Worm (Caenorhabditis elegans): ENCODE data around the gene F17E9.2.

F17E9.2 gene

ce11 chrIV:8375381-8375780, 19.7 kb downstream of the F17E9.2 start (continued):
- TF ChIP-seq unc-55 (GFP tag; optimal IDR thresholded peaks at IDR 0.05) (no peak), sem-4 (tag; optimal IDR thresholded peaks at IDR 0.05) (peak; percentile 21), sma-9 (GFP tag; optimal IDR thresholded peaks at IDR 0.05) (peak; percentile 89), sma-9 (tag; optimal IDR thresholded peaks at IDR 0.05) (no peak), nhr-10 (tag; optimal IDR thresholded peaks at IDR 0.05) (no peak), elt-3 (tag; optimal IDR thresholded peaks at IDR 0.05) (no peak), fos-1 (tag; optimal IDR thresholded peaks at IDR 0.05) (peak; percentile 72), ztf-11 (tag; optimal IDR thresholded peaks at IDR 0.05) (no peak), nhr-77 (tag; optimal IDR thresholded peaks at IDR 0.05) (no peak), nhr-6 (tag; optimal IDR thresholded peaks at IDR 0.05) (peak; percentile 74), ceh-16 (tag; optimal IDR thresholded peaks at IDR 0.05) (peak; percentile 9), nhr-129 (tag; optimal IDR thresholded peaks at IDR 0.05) (peak; percentile 96)

ce11 chrIV:8376923-8377322, 21.2 kb downstream of the F17E9.2 start:
- TF ChIP-seq ceh-16 (tag; optimal IDR thresholded peaks at IDR 0.05) (no peak), mab-5 (tag; optimal IDR thresholded peaks at IDR 0.05) (no peak), crh-2 (tag; optimal IDR thresholded peaks at IDR 0.05) (peak; percentile 46), ztf-11 (tag; optimal IDR thresholded peaks at IDR 0.05) (no peak), unc-55 (GFP tag; optimal IDR thresholded peaks at IDR 0.05) (peak; percentile 41), nhr-129 (tag; optimal IDR thresholded peaks at IDR 0.05) (peak; percentile 81), nhr-11 (tag; optimal IDR thresholded peaks at IDR 0.05) (no peak), skn-1 (tag; optimal IDR thresholded peaks at IDR 0.05) (no peak), C34F6.9 (tag; optimal IDR thresholded peaks at IDR 0.05) (peak; percentile 84), fos-1 (tag; optimal IDR thresholded peaks at IDR 0.05) (peak; percentile 43), ceh-82 (tag; optimal IDR thresholded peaks at IDR 0.05) (no peak)

- TF ChIP-seq F13H6.1 (tag; optimal IDR thresholded peaks at IDR 0.05): no peak
- TF ChIP-seq unc-55 (GFP tag; optimal IDR thresholded peaks at IDR 0.05): no peak
- no peak for TF ChIP-seq ztf-1 (GFP tag; conservative IDR thresholded peaks at IDR 0.05)
- TF ChIP-seq lin-11 (tag; optimal IDR thresholded peaks at IDR 0.05): no peak
- TF ChIP-seq crh-2 (tag; optimal IDR thresholded peaks at IDR 0.05): peak; percentile 20
- no peak for TF ChIP-seq nhr-23 (tag; optimal IDR thresholded peaks at IDR 0.05)
- TF ChIP-seq aly-2 (tag; optimal IDR thresholded peaks at IDR 0.05): no peak
- TF ChIP-seq zag-1 (tag; optimal IDR thresholded peaks at IDR 0.05): no peak
- no peak for TF ChIP-seq mab-5 (tag; optimal IDR thresholded peaks at IDR 0.05)
- TF ChIP-seq mbf-1 (tag; optimal IDR thresholded peaks at IDR 0.05): no peak
- TF ChIP-seq fos-1 (tag; optimal IDR thresholded peaks at IDR 0.05): no peak
- TF ChIP-seq sma-9 (GFP tag; optimal IDR thresholded peaks at IDR 0.05): no peak
- no peak for TF ChIP-seq sma-9 (tag; optimal IDR thresholded peaks at IDR 0.05)
- TF ChIP-seq Y55F3AM.14 (GFP tag; optimal IDR thresholded peaks at IDR 0.05): peak; percentile 3
- TF ChIP-seq egl-27 (tag; optimal IDR thresholded peaks at IDR 0.05): no peak
These were observed 21.8 kb downstream of the F17E9.2 start, which contains the start of gene D2096.7 for ce11 chrIV:8377501-8377900. Gene D2096.7, minus strand, starts transcription at chrIV:8377630.

ce11 chrIV:8378280-8378679, 22.6 kb downstream of the F17E9.2 start:
- no peak for TF ChIP-seq nhr-10 (tag; optimal IDR thresholded peaks at IDR 0.05)
- TF ChIP-seq lin-13 (GFP tag; optimal IDR thresholded peaks at IDR 0.05): no peak
- no peak for TF ChIP-seq sma-9 (GFP tag; optimal IDR thresholded peaks at IDR 0.05)
- TF ChIP-seq sma-9 (tag; optimal IDR thresholded peaks at IDR 0.05): no peak

ce11 chrIV:8379278-8379677, 23.6 kb downstream of the F17E9.2 start, which contains the start of gene nap-1:
Gene nap-1, minus strand, starts transcription at chrIV:8379319.
- TF ChIP-seq sma-9 (GFP tag; optimal IDR thresholded peaks at IDR 0.05) (peak; percentile 71), sma-9 (tag; optimal IDR thresholded peaks at IDR 0.05) (no peak), egl-27 (tag; optimal IDR thresholded peaks at IDR 0.05) (no peak), C34F6.9 (tag; optimal IDR thresholded peaks at IDR 0.05) (peak; percentile 88), ceh-82 (tag; optimal IDR thresholded peaks at IDR 0.05) (peak; percentile 19), nhr-77 (tag; optimal IDR thresholded peaks at IDR 0.05) (no peak), nhr-10 (tag; optimal IDR thresholded peaks at IDR 0.05) (no peak), unc-55 (GFP tag; optimal IDR thresholded peaks at IDR 0.05) (peak; percentile 95), elt-1 (tag; optimal IDR thresholded peaks at IDR 0.05) (no peak), aly-2 (tag; optimal IDR thresholded peaks at IDR 0.05) (no peak), dmd-4 (tag; optimal IDR thresholded peaks at IDR 0.05) (no peak), nhr-23 (tag; optimal IDR thresholded peaks at IDR 0.05) (no peak), ZK546.5 (tag; optimal IDR thresholded peaks at IDR 0.05) (peak; percentile 8), nhr-21 (tag; optimal IDR thresholded peaks at IDR 0.05) (peak; percentile 55), elt-3 (tag; optimal IDR thresholded peaks at IDR 0.05) (no peak), F13H6.1 (tag; optimal IDR thresholded peaks at IDR 0.05) (peak; percentile 46), lin-11 (tag; optimal IDR thresholded peaks at IDR 0.05) (peak; percentile 2), mbf-1 (tag; optimal IDR thresholded peaks at IDR 0.05) (no peak), fos-1 (tag; optimal IDR thresholded peaks at IDR 0.05) (peak; percentile 61), nhr-12 (tag; optimal IDR thresholded peaks at IDR 0.05) (no peak), R02D3.7 (tag; optimal IDR thresholded peaks at IDR 0.05) (peak; percentile 90), sem-4 (tag; optimal IDR thresholded peaks at IDR 0.05) (peak; percentile 0), nhr-129 (tag; optimal IDR thresholded peaks at IDR 0.05) (peak; percentile 87), nhr-237 (tag; optimal IDR thresholded peaks at IDR 0.05) (no peak), sma-3 (GFP tag; optimal IDR thresholded peaks at IDR 0.05) (peak; percentile 44), gmeb-1 (tag; optimal IDR thresholded peaks at IDR 0.05) (peak; percentile 76), ama-1 (optimal IDR thresholded peaks at IDR 0.05) (no peak), blmp-1 (tag; optimal IDR thresholded peaks at IDR 0.05; ENCODE audit: insufficient read depth) (no peak), nhr-6 (tag; optimal IDR thresholded peaks at IDR 0.05) (no peak), lsy-2 (tag; optimal IDR thresholded peaks at IDR 0.05) (peak; percentile 63 to 90), zag-1 (tag; optimal IDR thresholded peaks at IDR 0.05) (no peak), lin-39 (tag; optimal IDR thresholded peaks at IDR 0.05) (no peak), crh-2 (tag; optimal IDR thresholded peaks at IDR 0.05) (peak; percentile 73), ztf-1 (GFP tag; conservative IDR thresholded peaks at IDR 0.05) (no peak), ztf-4 (tag; optimal IDR thresholded peaks at IDR 0.05) (no peak)

All from whole organism, L2 larva.